Fruit fly (Drosophila melanogaster): ENCODE measurements around the gene CG34308.

Gene CG34308

dm6 chr3R:13063746-13064592 is 25.1 kb upstream of the CG34308 start:
- TF ChIP-seq Myc (optimal IDR thresholded peaks at IDR 0.05) (no peak), h (optimal IDR thresholded peaks at IDR 0.05) (no peak), ttk (optimal IDR thresholded peaks at IDR 0.05) (no peak), insv (optimal IDR thresholded peaks at IDR 0.05) (no peak), Sin3A (optimal IDR thresholded peaks at IDR 0.05) (no peak), psq (optimal IDR thresholded peaks at IDR 0.05) (no peak)

- TF ChIP-seq ttk (optimal IDR thresholded peaks at IDR 0.05) (no peak), psq (optimal IDR thresholded peaks at IDR 0.05) (no peak), Myc (optimal IDR thresholded peaks at IDR 0.05) (no peak), insv (optimal IDR thresholded peaks at IDR 0.05) (no peak), h (optimal IDR thresholded peaks at IDR 0.05) (no peak), Sin3A (optimal IDR thresholded peaks at IDR 0.05) (no peak)
Observed at dm6 chr3R:13065180-13065757, 23.8 kb upstream of the CG34308 start.

dm6 chr3R:13068022-13068421 is 21.0 kb upstream of the CG34308 start:
- TF ChIP-seq psq (optimal IDR thresholded peaks at IDR 0.05) (no peak), Sin3A (optimal IDR thresholded peaks at IDR 0.05) (no peak), Myc (optimal IDR thresholded peaks at IDR 0.05) (no peak), h (optimal IDR thresholded peaks at IDR 0.05) (no peak), ttk (optimal IDR thresholded peaks at IDR 0.05) (no peak), insv (optimal IDR thresholded peaks at IDR 0.05) (no peak)

- TF ChIP-seq psq (optimal IDR thresholded peaks at IDR 0.05), result no peak
Observed at dm6 chr3R:13070011-13070619, 18.9 kb upstream of the CG34308 start.

- TF ChIP-seq h (optimal IDR thresholded peaks at IDR 0.05) (no peak), insv (optimal IDR thresholded peaks at IDR 0.05) (no peak), psq (optimal IDR thresholded peaks at IDR 0.05) (no peak), Myc (optimal IDR thresholded peaks at IDR 0.05) (no peak), Sin3A (optimal IDR thresholded peaks at IDR 0.05) (no peak), ttk (optimal IDR thresholded peaks at IDR 0.05) (no peak)
Observed at dm6 chr3R:13072052-13072451, 17.0 kb upstream of the CG34308 start.

dm6 chr3R:13073174-13073573 is 15.9 kb upstream of the CG34308 start:
- TF ChIP-seq Sin3A (optimal IDR thresholded peaks at IDR 0.05), result no peak
- TF ChIP-seq Myc (optimal IDR thresholded peaks at IDR 0.05), result no peak
- no peak for TF ChIP-seq psq (optimal IDR thresholded peaks at IDR 0.05)
- no peak for TF ChIP-seq insv (optimal IDR thresholded peaks at IDR 0.05)
- no peak for TF ChIP-seq h (optimal IDR thresholded peaks at IDR 0.05)
- no peak for TF ChIP-seq ttk (optimal IDR thresholded peaks at IDR 0.05)

dm6 chr3R:13074588-13074987 is 14.5 kb upstream of the CG34308 start:
- TF ChIP-seq ttk (optimal IDR thresholded peaks at IDR 0.05) (no peak), psq (optimal IDR thresholded peaks at IDR 0.05) (no peak), h (optimal IDR thresholded peaks at IDR 0.05) (no peak), Myc (optimal IDR thresholded peaks at IDR 0.05) (no peak), Sin3A (optimal IDR thresholded peaks at IDR 0.05) (no peak), insv (optimal IDR thresholded peaks at IDR 0.05) (no peak)

dm6 chr3R:13075728-13076127 is 13.3 kb upstream of the CG34308 start:
- no peak for TF ChIP-seq ttk (optimal IDR thresholded peaks at IDR 0.05)
- TF ChIP-seq insv (optimal IDR thresholded peaks at IDR 0.05), result no peak
- TF ChIP-seq psq (optimal IDR thresholded peaks at IDR 0.05), result no peak
- TF ChIP-seq Myc (optimal IDR thresholded peaks at IDR 0.05), result no peak
- no peak for TF ChIP-seq Sin3A (optimal IDR thresholded peaks at IDR 0.05)
- TF ChIP-seq h (optimal IDR thresholded peaks at IDR 0.05), result no peak

dm6 chr3R:13077262-13077661 is 11.8 kb upstream of the CG34308 start:
- TF ChIP-seq h (optimal IDR thresholded peaks at IDR 0.05), result no peak
- no peak for TF ChIP-seq ttk (optimal IDR thresholded peaks at IDR 0.05)
- no peak for TF ChIP-seq insv (optimal IDR thresholded peaks at IDR 0.05)
- TF ChIP-seq psq (optimal IDR thresholded peaks at IDR 0.05), result no peak
- TF ChIP-seq Sin3A (optimal IDR thresholded peaks at IDR 0.05), result no peak
- TF ChIP-seq Myc (optimal IDR thresholded peaks at IDR 0.05), result no peak

dm6 chr3R:13078263-13078662 is 10.8 kb upstream of the CG34308 start:
- TF ChIP-seq Sin3A (optimal IDR thresholded peaks at IDR 0.05), result no peak
- TF ChIP-seq Myc (optimal IDR thresholded peaks at IDR 0.05), result no peak
- TF ChIP-seq insv (optimal IDR thresholded peaks at IDR 0.05), result no peak
- no peak for TF ChIP-seq h (optimal IDR thresholded peaks at IDR 0.05)
- no peak for TF ChIP-seq psq (optimal IDR thresholded peaks at IDR 0.05)
- TF ChIP-seq ttk (optimal IDR thresholded peaks at IDR 0.05), result no peak

- TF ChIP-seq insv (optimal IDR thresholded peaks at IDR 0.05) (no peak), psq (optimal IDR thresholded peaks at IDR 0.05) (no peak), ttk (optimal IDR thresholded peaks at IDR 0.05) (no peak), h (optimal IDR thresholded peaks at IDR 0.05) (no peak), Myc (optimal IDR thresholded peaks at IDR 0.05) (no peak), Sin3A (optimal IDR thresholded peaks at IDR 0.05) (no peak)
Observed at dm6 chr3R:13082382-13082781, 6.7 kb upstream of the CG34308 start.

dm6 chr3R:13085924-13086323 is 3.1 kb upstream of the CG34308 start, which contains the start of gene CG43063:
TSS of gene CG43063 (plus strand) at chr3R:13086224.
- TF ChIP-seq ttk (optimal IDR thresholded peaks at IDR 0.05), result no peak
- no peak for TF ChIP-seq h (optimal IDR thresholded peaks at IDR 0.05)
- no peak for TF ChIP-seq insv (optimal IDR thresholded peaks at IDR 0.05)
- TF ChIP-seq Myc (optimal IDR thresholded peaks at IDR 0.05), result no peak
- no peak for TF ChIP-seq Sin3A (optimal IDR thresholded peaks at IDR 0.05)
- TF ChIP-seq psq (optimal IDR thresholded peaks at IDR 0.05), result no peak

Measured in Kc167 (cell line).